Worm (Caenorhabditis elegans) whole organism, late embryonic: ENCODE results near the gene mcm-7.

ENCODE experiments used
- ahr-1 ChIP-seq: sonication (generic microtip); optimal IDR thresholded peaks from 2 replicates; lab custom pipeline; 2016; ENCODE audit warnings: missing genetic modification characterization, missing compliant biosample characterization
- ceh-22 ChIP-seq: sonication (generic microtip); optimal IDR thresholded peaks from 2 replicates; lab custom pipeline; 2017; ENCODE audit warnings: missing biosample characterization, missing genetic modification characterization
- ceh-30 ChIP-seq: fragments of 150-350 bp; optimal IDR thresholded peaks from 2 replicates; lab custom pipeline; 2014; ENCODE audit warnings: missing biosample characterization, missing genetic modification characterization
- dmd-4 ChIP-seq: sonication (generic microtip); optimal IDR thresholded peaks from 2 replicates; lab custom pipeline; 2016; ENCODE audit warnings: borderline replicate concordance, missing genetic modification characterization, missing compliant biosample characterization
- dve-1 ChIP-seq: sonication (generic microtip); optimal IDR thresholded peaks from 2 replicates; lab custom pipeline; 2017; ENCODE audit warnings: antibody characterized with exemption, mild to moderate bottlenecking, missing genetic modification characterization, missing compliant biosample characterization
- hlh-30 ChIP-seq: sonication (generic microtip); optimal IDR thresholded peaks from 2 replicates; lab custom pipeline; 2017; ENCODE audit warnings: antibody characterized with exemption, missing genetic modification characterization, missing compliant biosample characterization; ENCODE audit not compliant: insufficient read depth
- pqm-1 ChIP-seq: sonication (generic microtip); optimal IDR thresholded peaks from 2 replicates; lab custom pipeline; 2016; ENCODE audit warnings: missing genetic modification characterization, missing compliant biosample characterization
- sox-4 ChIP-seq: sonication (generic microtip); optimal IDR thresholded peaks from 2 replicates; lab custom pipeline; 2017; ENCODE audit warnings: mild to moderate bottlenecking, missing genetic modification characterization, inconsistent platforms, missing compliant biosample characterization
- tbx-2 ChIP-seq: sonication (generic microtip); optimal IDR thresholded peaks from 2 replicates; lab custom pipeline; 2016; ENCODE audit warnings: missing genetic modification characterization, missing compliant biosample characterization
- tbx-7 ChIP-seq: sonication (generic microtip); optimal IDR thresholded peaks from 2 replicates; lab custom pipeline; 2016; ENCODE audit warnings: missing genotype, missing genetic modification characterization, missing compliant biosample characterization
- unc-86 ChIP-seq: sonication (generic microtip); optimal IDR thresholded peaks from 2 replicates; lab custom pipeline; 2016; ENCODE audit warnings: missing genetic modification characterization, missing compliant biosample characterization
- zip-5 ChIP-seq: sonication (generic microtip); optimal IDR thresholded peaks from 2 replicates; lab custom pipeline; 2016; ENCODE audit warnings: missing genetic modification characterization, missing compliant biosample characterization

ce11 chrV:4371309-4371933, 24.5 kb downstream of the mcm-7 start, which contains the start of the genes gmpr-1 and fipp-1:
- TF ChIP-seq unc-86 (tag; lab: Kevin White, UChicago) (no peak), zip-5 (no peak), ceh-22 (tag; lab: Kevin White, UChicago) (no peak), tbx-7 (tag; lab: Kevin White, UChicago) (no peak), pqm-1 (tag; lab: Kevin White, UChicago) (no peak), ahr-1 (tag; lab: Kevin White, UChicago) (no peak), dve-1 (no peak), hlh-30 (tag; lab: Kevin White, UChicago) (no peak), ceh-30 (no peak), sox-4 (tag; lab: Kevin White, UChicago) (no peak), tbx-2 (tag; lab: Kevin White, UChicago) (no peak), dmd-4 (no peak)
